Worm (Caenorhabditis elegans) whole organism, young adult: ENCODE results near the gene C38C6.3.

ENCODE experiments used
- ets-4 ChIP-seq: fragments of 200-800 bp; sonication (Bioruptor generic); optimal IDR thresholded peaks from 2 replicates; lab custom pipeline; 2018; ENCODE audit warnings: mild to moderate bottlenecking, missing genetic modification characterization, missing compliant biosample characterization
- pha-4 ChIP-seq: fragments of 150-350 bp; sonication (generic microtip); optimal IDR thresholded peaks from 2 replicates; lab custom pipeline; 2014; ENCODE audit warnings: missing biosample characterization, missing genetic modification reagents, missing genetic modification characterization
- ztf-18 ChIP-seq: sonication (generic microtip); optimal IDR thresholded peaks from 2 replicates; lab custom pipeline; 2016; ENCODE audit warnings: missing genotype, mild to moderate bottlenecking, missing genetic modification characterization, missing compliant biosample characterization

DNA sequence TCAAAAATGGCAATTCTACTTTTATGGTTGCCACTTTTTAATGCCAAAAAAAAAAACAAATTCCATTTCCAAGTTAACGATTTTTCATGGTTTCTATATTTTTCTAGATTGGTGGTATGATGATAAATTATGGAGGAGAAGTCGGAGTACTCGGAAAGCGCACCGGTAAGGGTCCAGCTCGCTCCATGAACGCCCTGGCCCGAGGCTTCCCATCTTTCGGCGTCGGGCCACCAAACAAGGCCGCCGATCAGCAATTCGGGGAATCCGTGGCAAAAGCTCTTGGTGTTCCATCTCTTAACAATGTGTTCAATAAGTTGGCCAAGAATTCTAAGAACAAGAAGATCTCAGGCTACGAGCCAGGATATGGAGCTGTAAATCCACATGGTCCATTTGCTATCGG, 1.1 kb downstream of the C38C6.3 start:
- TF ChIP-seq ztf-18 (tag; lab: Kevin White, UChicago) (no peak), pha-4 (no peak), ets-4 (GFP tag; lab: Kevin White, UChicago) (no peak)
